Worm (Caenorhabditis elegans): Measurements from ENCODE around the gene M106.7.

Gene M106.7

DNA sequence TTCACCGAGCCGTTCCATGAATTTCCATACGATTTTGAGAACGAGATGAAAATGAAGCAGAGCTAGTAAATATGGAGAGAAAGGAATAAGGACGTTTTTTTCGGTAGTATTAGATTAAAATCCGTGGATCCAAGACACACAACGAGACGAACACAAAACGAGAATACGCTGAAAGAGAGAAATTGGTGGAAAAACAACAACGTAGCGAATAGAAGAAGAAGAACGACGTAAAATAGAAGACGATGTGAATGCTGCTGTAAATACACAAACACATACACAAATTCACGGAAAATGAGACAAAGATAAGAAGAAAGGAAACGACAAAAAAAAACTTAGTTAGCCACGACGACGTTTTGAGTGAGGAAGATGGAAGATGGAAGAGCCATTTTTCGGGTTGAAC is 22.3 kb downstream of the M106.7 start:
- TF ChIP-seq aly-2 (tag; optimal IDR thresholded peaks at IDR 0.05) (no peak), ceh-88 (GFP tag; IDR thresholded peaks at IDR 0.05) (no peak), nhr-237 (tag; optimal IDR thresholded peaks at IDR 0.05) (no peak), swsn-7 (tag; optimal IDR thresholded peaks at IDR 0.05) (no peak), unc-86 (tag; optimal IDR thresholded peaks at IDR 0.05) (no peak), vab-15 (tag; optimal IDR thresholded peaks at IDR 0.05) (no peak), sptf-1 (tag; optimal IDR thresholded peaks at IDR 0.05) (no peak), snu-23 (GFP tag; optimal IDR thresholded peaks at IDR 0.05) (no peak), unc-62 (GFP tag; optimal IDR thresholded peaks at IDR 0.05) (no peak), fkh-10 (GFP tag; optimal IDR thresholded peaks at IDR 0.05) (no peak), zip-4 (GFP tag; optimal IDR thresholded peaks at IDR 0.05) (no peak)

DNA sequence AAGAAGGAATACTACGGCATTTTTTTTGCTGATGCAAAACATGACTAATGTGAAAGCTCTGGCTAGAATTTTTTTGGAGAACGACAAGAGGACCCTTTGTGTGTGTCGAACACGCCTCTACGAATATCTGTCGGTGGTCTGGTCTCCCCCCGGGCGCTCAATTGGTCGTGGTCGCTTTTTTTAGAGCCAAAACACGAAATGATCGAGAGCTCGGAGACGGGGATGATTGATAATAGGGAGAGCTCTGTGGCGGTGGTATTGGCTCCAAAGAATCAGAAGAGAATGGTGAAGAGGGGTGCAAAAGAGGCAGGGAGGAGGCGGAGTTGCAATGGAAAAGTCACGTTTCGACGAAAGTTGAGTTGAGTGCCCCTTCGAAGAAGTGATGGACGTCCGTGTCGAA is 27.4 kb downstream of the M106.7 start:
- TF ChIP-seq dpl-1 (GFP tag; optimal IDR thresholded peaks at IDR 0.05) = no peak

DNA sequence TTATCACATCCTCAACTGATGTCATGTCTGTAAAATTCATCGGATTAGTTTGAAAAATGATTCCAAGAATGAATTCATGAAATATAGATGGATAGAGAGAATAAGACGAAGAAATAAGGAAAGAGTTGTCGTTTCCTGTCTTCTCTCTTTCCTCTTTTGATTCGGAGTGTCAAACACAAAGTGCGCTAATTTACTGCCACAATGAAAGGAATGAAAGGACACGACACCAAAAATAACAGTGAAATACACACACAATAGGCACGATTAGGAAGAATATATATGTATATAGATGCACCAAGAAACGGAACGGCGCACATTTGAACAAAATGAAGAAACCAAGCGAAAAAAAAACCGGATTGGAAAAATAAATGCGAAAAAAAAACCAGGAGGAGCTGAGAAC is 27.9 kb downstream of the M106.7 start, which contains the start of gene VM106R.1:
Gene VM106R.1, minus strand, starts transcription at position 101 of the 400 bp plus-strand sequence.
- TF ChIP-seq mef-2 (tag; optimal IDR thresholded peaks at IDR 0.05) = no peak
- TF ChIP-seq hlh-4 (tag; optimal IDR thresholded peaks at IDR 0.05) = no peak
- TF ChIP-seq lin-14 (GFP tag; optimal IDR thresholded peaks at IDR 0.05) = peak; percentile 47
- peak; percentile 28 for TF ChIP-seq nhr-47 (tag; optimal IDR thresholded peaks at IDR 0.05)
- no peak for TF ChIP-seq ets-5 (GFP tag; IDR thresholded peaks at IDR 0.05)
- peak; percentile 14 for TF ChIP-seq nhr-71 (tag; optimal IDR thresholded peaks at IDR 0.05)
- TF ChIP-seq unc-86 (tag; optimal IDR thresholded peaks at IDR 0.05) = peak; percentile 41
- TF ChIP-seq aly-2 (tag; optimal IDR thresholded peaks at IDR 0.05) = no peak
- TF ChIP-seq pag-3 (tag; optimal IDR thresholded peaks at IDR 0.05; ENCODE audit: borderline replicate concordance, insufficient read depth) = no peak
- TF ChIP-seq blmp-1 (tag; optimal IDR thresholded peaks at IDR 0.05) = no peak
- no peak for TF ChIP-seq ztf-4 (tag; optimal IDR thresholded peaks at IDR 0.05)

DNA sequence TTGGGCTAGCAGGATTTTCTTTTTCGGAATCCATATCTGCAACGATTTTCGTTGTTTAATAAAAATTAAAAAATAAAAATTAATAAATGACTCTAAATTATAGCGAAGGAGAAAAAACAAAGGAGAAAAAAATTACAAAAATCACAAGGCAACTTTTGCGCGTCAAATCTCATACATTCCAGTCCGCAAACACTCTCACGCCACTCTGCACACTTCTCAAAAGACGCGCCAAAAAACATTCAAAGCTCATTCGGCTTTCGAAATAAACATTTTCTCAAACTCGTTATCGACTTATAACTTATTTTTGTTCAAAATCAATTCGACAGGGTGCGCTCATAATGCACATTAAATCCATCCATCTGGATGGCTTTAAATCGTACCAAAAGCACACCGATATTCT is 32.9 kb downstream of the M106.7 start, which contains the start of the genes R06F6.12 and mix-1:
Gene R06F6.12, minus strand, starts transcription at position 36 of the 400 bp plus-strand sequence.
Gene mix-1, plus strand, starts transcription at position 201 of the 400 bp plus-strand sequence.
- TF ChIP-seq fkh-8 (tag; optimal IDR thresholded peaks at IDR 0.05) (no peak), C34B4.2 (tag; optimal IDR thresholded peaks at IDR 0.05) (no peak), unc-98 (GFP tag; IDR thresholded peaks at IDR 0.05) (no peak), fos-1 (tag; optimal IDR thresholded peaks at IDR 0.05) (peak; percentile 0), aly-2 (tag; optimal IDR thresholded peaks at IDR 0.05) (peak; percentile 36), ztf-4 (tag; optimal IDR thresholded peaks at IDR 0.05) (no peak), blmp-1 (tag; optimal IDR thresholded peaks at IDR 0.05) (peak; percentile 53), egl-13 (tag; optimal IDR thresholded peaks at IDR 0.05) (no peak), sox-4 (tag; optimal IDR thresholded peaks at IDR 0.05) (no peak), sptf-1 (tag; optimal IDR thresholded peaks at IDR 0.05) (no peak), ceh-82 (tag; optimal IDR thresholded peaks at IDR 0.05) (peak; percentile 49 to 60 (median 50)), pag-3 (tag; optimal IDR thresholded peaks at IDR 0.05; ENCODE audit: borderline replicate concordance, insufficient read depth) (no peak), lin-35 (GFP tag; optimal IDR thresholded peaks at IDR 0.05) (peak; percentile 79 to 92), nhr-90 (tag; optimal IDR thresholded peaks at IDR 0.05; ENCODE audit: poor library complexity) (peak; percentile 18), dpl-1 (GFP tag; optimal IDR thresholded peaks at IDR 0.05) (peak; percentile 84 to 89 (median 89)), lin-14 (GFP tag; optimal IDR thresholded peaks at IDR 0.05) (peak; percentile 42), lin-13 (GFP tag; optimal IDR thresholded peaks at IDR 0.05) (peak; percentile 49), snpc-4 (tag; optimal IDR thresholded peaks at IDR 0.05) (peak; percentile 35), nhr-77 (tag; optimal IDR thresholded peaks at IDR 0.05) (no peak), fkh-10 (GFP tag; optimal IDR thresholded peaks at IDR 0.05) (no peak), lin-39 (tag; optimal IDR thresholded peaks at IDR 0.05) (no peak), nhr-85 (tag) (peak; percentile 70), tbx-2 (tag; optimal IDR thresholded peaks at IDR 0.05) (peak; percentile 44), nhr-237 (tag; optimal IDR thresholded peaks at IDR 0.05) (no peak), nhr-12 (tag; optimal IDR thresholded peaks at IDR 0.05) (no peak), ces-1 (GFP tag; optimal IDR thresholded peaks at IDR 0.05) (no peak), zag-1 (tag; optimal IDR thresholded peaks at IDR 0.05) (no peak), lin-15B (tag; optimal IDR thresholded peaks at IDR 0.05) (peak; percentile 47), nhr-19 (GFP tag; conservative IDR thresholded peaks at IDR 0.05) (peak; percentile 37; the same call in 1 of the 2 replicates), skn-1 (tag; optimal IDR thresholded peaks at IDR 0.05) (peak; percentile 25), unc-130 (tag; optimal IDR thresholded peaks at IDR 0.05) (peak; percentile 74), nhr-71 (tag; optimal IDR thresholded peaks at IDR 0.05) (peak; percentile 73), zip-4 (GFP tag; optimal IDR thresholded peaks at IDR 0.05) (no peak), Y116A8C.19 (tag; optimal IDR thresholded peaks at IDR 0.05; ENCODE audit: borderline replicate concordance) (no peak), efl-1 (optimal IDR thresholded peaks at IDR 0.05) (peak; percentile 80 to 89), efl-1 (GFP tag; optimal IDR thresholded peaks at IDR 0.05 in 1 of 2) (peak; percentile 86 to 98)
